Worm (Caenorhabditis elegans) whole organism, L3 larva: ENCODE measurements around the gene lido-18.
A peak's percentile ranks its signal among the peaks of the same experiment; 100 is the strongest.

Source experiments
- ama-1 ChIP-seq: fragments of 150-350 bp; optimal IDR thresholded peaks from 2 replicates; lab custom pipeline; 2018
- egl-27 ChIP-seq: sonication (generic microtip); optimal IDR thresholded peaks from 4 replicates; lab custom pipeline; 2017; ENCODE audit warnings: missing biosample characterization, missing genetic modification reagents, missing genetic modification characterization
- nhr-25 ChIP-seq: sonication (generic microtip); optimal IDR thresholded peaks from 2 replicates; lab custom pipeline; 2017; ENCODE audit warnings: missing biosample characterization, missing genetic modification characterization
- pha-4 ChIP-seq: fragments of 150-350 bp; optimal IDR thresholded peaks from 2 replicates; lab custom pipeline; 2014; ENCODE audit warnings: missing biosample characterization, missing genetic modification reagents, missing genetic modification characterization
- sea-2 ChIP-seq: fragments of 150-350 bp; sonication (generic microtip); optimal IDR thresholded peaks from 4 replicates; lab custom pipeline; 2014; ENCODE audit warnings: missing biosample characterization, missing genetic modification reagents, missing genetic modification characterization
- snpc-4 ChIP-seq: fragments of 150-350 bp; optimal IDR thresholded peaks from 2 replicates; lab custom pipeline; 2014; ENCODE audit warnings: missing biosample characterization, missing genetic modification characterization
- zag-1 ChIP-seq: fragments of 150-350 bp; optimal IDR thresholded peaks from 2 replicates; lab custom pipeline; 2014; ENCODE audit warnings: missing biosample characterization, missing genetic modification characterization

DNA sequence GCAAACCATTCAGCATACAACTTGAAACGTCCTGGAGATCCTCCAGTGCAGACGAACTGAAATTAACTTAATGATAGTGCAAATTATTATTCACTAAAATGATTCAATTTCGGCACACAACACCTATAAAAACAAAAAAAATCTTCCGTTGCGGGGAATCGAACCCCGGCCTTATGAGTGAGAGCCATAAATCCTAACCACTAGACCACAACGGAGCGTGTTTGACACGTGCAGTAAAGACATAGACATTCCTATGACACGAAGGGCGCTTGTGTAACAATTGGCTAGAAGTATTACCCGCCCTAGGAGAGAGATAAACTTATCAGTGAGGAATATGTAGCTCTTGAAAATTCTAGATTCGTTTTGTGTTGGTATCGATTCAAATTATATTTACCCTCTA, 20.1 kb upstream of the lido-18 start:
- TF ChIP-seq egl-27 (tag; lab: Kevin White, UChicago): no peak
- TF ChIP-seq pha-4 (tag; lab: Kevin White, UChicago): no peak
- TF ChIP-seq snpc-4 (tag; lab: Kevin White, UChicago): no peak
- no peak for TF ChIP-seq sea-2 (GFP tag; lab: Kevin White, UChicago)
- no peak for TF ChIP-seq ama-1
- peak; percentile 13 for TF ChIP-seq nhr-25
- TF ChIP-seq zag-1 (tag; lab: Kevin White, UChicago): no peak
